Fruit fly (Drosophila melanogaster) whole organism, embryonic: ENCODE data around the gene CG15880.

ENCODE experiments used
- C15 ChIP-seq: fragments of 200-800 bp; sonication (Bioruptor generic); IDR thresholded peaks from 3 replicates; pipeline ENCODE4 v1.3.6; 2022; ENCODE audit warnings: missing biosample characterization, missing genetic modification characterization
- CG11695 ChIP-seq: fragments of 200-800 bp; sonication (Bioruptor generic); IDR thresholded peaks from 3 replicates; pipeline ENCODE4 v1.3.6; 2022; ENCODE audit warnings: missing biosample characterization, missing genetic modification characterization
- CG15269 ChIP-seq: fragments of 200-800 bp; sonication (Bioruptor generic); optimal IDR thresholded peaks from 2 replicates; lab custom pipeline; 2018; ENCODE audit warnings: missing biosample characterization, mild to moderate bottlenecking, missing genetic modification characterization, moderate library complexity
- CG17328 ChIP-seq: fragments of 200-800 bp; sonication (Bioruptor generic); IDR thresholded peaks from 2 replicates; pipeline ENCODE4 v1.3.6; 2022; ENCODE audit warnings: missing biosample characterization, missing genetic modification characterization
- CG17912 ChIP-seq: fragments of 200-800 bp; sonication (Bioruptor generic); optimal IDR thresholded peaks from 2 replicates; lab custom pipeline; 2018; ENCODE audit warnings: missing biosample characterization, mild to moderate bottlenecking, missing genetic modification characterization
- CG2875 ChIP-seq: fragments of 200-800 bp; sonication (Bioruptor generic); optimal IDR thresholded peaks from 2 replicates; lab custom pipeline; 2017; ENCODE audit warnings: missing biosample characterization, mild to moderate bottlenecking, missing genetic modification characterization, missing genetic modification reagents
- CG30020 ChIP-seq: fragments of 200-800 bp; optimal IDR thresholded peaks from 2 replicates; lab custom pipeline; 2019; ENCODE audit warnings: missing biosample characterization, mild to moderate bottlenecking, missing genetic modification characterization, moderate library complexity
- CG6175 ChIP-seq: fragments of 200-800 bp; sonication (Bioruptor generic); IDR thresholded peaks from 3 replicates; pipeline ENCODE4 v1.3.6; 2022; ENCODE audit warnings: missing biosample characterization, missing genetic modification characterization
- CG6689 ChIP-seq: fragments of 200-800 bp; sonication (Bioruptor generic); IDR thresholded peaks from 2 replicates; pipeline ENCODE4 v1.3.6; 2022; ENCODE audit warnings: missing biosample characterization, missing genetic modification characterization
- CG9932 ChIP-seq: fragments of 200-800 bp; sonication (Bioruptor generic); IDR thresholded peaks from 2 replicates; pipeline ENCODE4 v1.3.6; 2022; ENCODE audit warnings: missing biosample characterization, missing genetic modification characterization
- D ChIP-seq, 2 experiments: fragments of 200-800 bp in 1 of 2; fragments of >200 bp in 1 of 2; sonication (Bioruptor generic) in 1 of 2; optimal IDR thresholded peaks; 2 replicates in 1 of 2; 3 replicates in 1 of 2; lab custom pipeline; 2017; ENCODE audit warnings: mild to moderate bottlenecking in 1 of 2, missing biosample characterization in 1 of 2, missing genetic modification characterization in 1 of 2, missing genetic modification reagents in 1 of 2
- Dek ChIP-seq: fragments of 200-800 bp; sonication (Bioruptor generic); optimal IDR thresholded peaks from 3 replicates; lab custom pipeline; 2019; ENCODE audit warnings: missing biosample characterization, mild to moderate bottlenecking, missing genetic modification characterization, moderate library complexity
- Dll ChIP-seq: fragments of 200-800 bp; sonication (Bioruptor generic); IDR thresholded peaks from 4 replicates; pipeline ENCODE4 v1.3.6; 2022; ENCODE audit warnings: missing biosample characterization, missing genetic modification characterization; ENCODE audit not compliant: partially characterized antibody
- E2f2 ChIP-seq: fragments of 200-800 bp; sonication (Bioruptor generic); IDR thresholded peaks from 2 replicates; pipeline ENCODE4 v1.3.6; 2022; ENCODE audit warnings: missing biosample characterization, missing genetic modification characterization
- Fer1 ChIP-seq: fragments of 200-800 bp; sonication (Bioruptor generic); optimal IDR thresholded peaks from 2 replicates; lab custom pipeline; 2017; ENCODE audit warnings: missing biosample characterization, mild to moderate bottlenecking, missing genetic modification characterization
- GATAe ChIP-seq: fragments of 200-800 bp; sonication (Bioruptor generic); conservative IDR thresholded peaks from 2 replicates; pipeline ENCODE4 v1.3.6; 2022; ENCODE audit warnings: missing biosample characterization, missing genetic modification characterization
- Hand ChIP-seq: fragments of 200-800 bp; sonication (Bioruptor generic); optimal IDR thresholded peaks from 2 replicates; lab custom pipeline; 2017; ENCODE audit warnings: mild to moderate bottlenecking, missing biosample characterization, missing genetic modification reagents, missing genetic modification characterization
- Hey ChIP-seq: fragments of 200-800 bp; sonication (Bioruptor generic); optimal IDR thresholded peaks from 3 replicates; lab custom pipeline; 2018; ENCODE audit warnings: missing biosample characterization, mild to moderate bottlenecking, missing genetic modification characterization
- Lpt ChIP-seq: fragments of >200 bp; optimal IDR thresholded peaks from 2 replicates; lab custom pipeline; 2018; ENCODE audit warnings: missing biosample characterization, missing genetic modification characterization
- MBD-R2 ChIP-seq: fragments of 200-800 bp; sonication (Bioruptor generic); IDR thresholded peaks from 2 replicates; pipeline ENCODE4 v1.3.6; 2022; ENCODE audit warnings: missing biosample characterization, missing genetic modification characterization
- MESR4 ChIP-seq: fragments of 200-800 bp; sonication (Bioruptor generic); optimal IDR thresholded peaks from 2 replicates; lab custom pipeline; 2018; ENCODE audit warnings: missing biosample characterization, mild to moderate bottlenecking, missing genetic modification characterization, moderate library complexity
- NC2β ChIP-seq: fragments of 200-800 bp; sonication (Bioruptor generic); optimal IDR thresholded peaks from 2 replicates; lab custom pipeline; 2016; ENCODE audit warnings: missing biosample characterization, missing genetic modification characterization
- Nf-YA ChIP-seq: fragments of 200-800 bp; sonication (Bioruptor generic); IDR thresholded peaks from 2 replicates; pipeline ENCODE4 v1.3.6; 2022; ENCODE audit warnings: missing biosample characterization, missing genetic modification characterization
- Opbp ChIP-seq: fragments of 200-800 bp; sonication (Bioruptor generic); IDR thresholded peaks from 3 replicates; pipeline ENCODE4 v1.3.6; 2022; ENCODE audit warnings: missing biosample characterization, missing genetic modification characterization; ENCODE audit not compliant: partially characterized antibody
- Optix ChIP-seq: fragments of 200-800 bp; sonication (Bioruptor generic); IDR thresholded peaks from 3 replicates; pipeline ENCODE4 v1.3.6; 2022; ENCODE audit warnings: missing biosample characterization, missing genetic modification characterization
- Ravus ChIP-seq: fragments of 200-800 bp; sonication (Bioruptor generic); IDR thresholded peaks from 2 replicates; pipeline ENCODE4 v1.3.6; 2022; ENCODE audit warnings: missing biosample characterization, missing genetic modification characterization
- Sry-β ChIP-seq: fragments of 200-800 bp; sonication (Bioruptor generic); optimal IDR thresholded peaks from 2 replicates; lab custom pipeline; 2018; ENCODE audit warnings: missing biosample characterization, mild to moderate bottlenecking, missing genetic modification characterization, moderate library complexity
- ac ChIP-seq: fragments of 200-800 bp; sonication (Bioruptor generic); optimal IDR thresholded peaks from 3 replicates; lab custom pipeline; 2017; ENCODE audit warnings: missing biosample characterization, mild to moderate bottlenecking, missing genetic modification characterization
- ara ChIP-seq: fragments of 200-800 bp; sonication (Bioruptor generic); IDR thresholded peaks from 2 replicates; pipeline ENCODE4 v1.3.6; 2022; ENCODE audit warnings: missing biosample characterization, missing genetic modification characterization
- bsh ChIP-seq, 2 experiments: fragments of 200-800 bp; sonication (Bioruptor generic); optimal IDR thresholded peaks; 2 replicates each; lab custom pipeline; 2017 to 2018; ENCODE audit warnings: mild to moderate bottlenecking in 2 of 2, missing biosample characterization in 2 of 2, missing genetic modification characterization in 2 of 2, moderate library complexity in 1 of 2
- chn ChIP-seq: fragments of 200-800 bp; sonication (Bioruptor generic); optimal IDR thresholded peaks from 2 replicates; lab custom pipeline; 2016; ENCODE audit warnings: missing biosample characterization, missing genetic modification characterization
- danr ChIP-seq: fragments of 200-800 bp; sonication (Bioruptor generic); IDR thresholded peaks from 2 replicates; pipeline ENCODE4 v1.3.6; 2022; ENCODE audit warnings: missing biosample characterization, missing genetic modification characterization
- dati ChIP-seq: fragments of 200-800 bp; sonication (Bioruptor generic); IDR thresholded peaks from 2 replicates; pipeline ENCODE4 v1.3.6; 2022; ENCODE audit warnings: missing biosample characterization, missing genetic modification characterization
- ftz-f1 ChIP-seq: fragments of 200-800 bp; sonication (Bioruptor generic); optimal IDR thresholded peaks from 2 replicates; lab custom pipeline; 2016; ENCODE audit warnings: missing biosample characterization, missing genetic modification characterization
- gt ChIP-seq: fragments of 200-800 bp; sonication (Bioruptor generic); IDR thresholded peaks from 2 replicates; pipeline ENCODE4 v1.3.6; 2022; ENCODE audit warnings: missing biosample characterization, missing genetic modification characterization
- h ChIP-seq: fragments of >200 bp; optimal IDR thresholded peaks from 2 replicates; lab custom pipeline; 2017
- kni ChIP-seq: fragments of 200-800 bp; sonication (Bioruptor generic); optimal IDR thresholded peaks from 3 replicates; lab custom pipeline; 2017; ENCODE audit warnings: mild to moderate bottlenecking, missing biosample characterization, missing genetic modification reagents, missing genetic modification characterization
- lbe ChIP-seq: fragments of 200-800 bp; sonication (Bioruptor generic); optimal IDR thresholded peaks from 2 replicates; lab custom pipeline; 2016; ENCODE audit warnings: missing biosample characterization, mild to moderate bottlenecking, missing genetic modification characterization
- nmo ChIP-seq: fragments of 200-800 bp; sonication (Bioruptor generic); optimal IDR thresholded peaks from 2 replicates; lab custom pipeline; 2018; ENCODE audit warnings: missing biosample characterization, mild to moderate bottlenecking, missing genetic modification characterization, moderate library complexity
- onecut ChIP-seq: fragments of 200-800 bp; sonication (Bioruptor generic); IDR thresholded peaks from 2 replicates; pipeline ENCODE4 v1.3.6; 2022; ENCODE audit warnings: missing biosample characterization, missing genetic modification characterization
- otp ChIP-seq: fragments of 200-800 bp; sonication (Bioruptor generic); IDR thresholded peaks from 3 replicates; pipeline ENCODE4, ENCODE4 v1.3.6; 2022; ENCODE audit warnings: missing biosample characterization, missing genetic modification characterization
- pfk ChIP-seq: fragments of 200-800 bp; sonication (Bioruptor generic); optimal IDR thresholded peaks from 2 replicates; lab custom pipeline; 2018; ENCODE audit warnings: missing biosample characterization, mild to moderate bottlenecking, missing genetic modification characterization, moderate library complexity
- repo ChIP-seq: fragments of 200-800 bp; sonication (Bioruptor generic); optimal IDR thresholded peaks from 2 replicates; lab custom pipeline; 2016; ENCODE audit warnings: missing biosample characterization, missing genetic modification characterization
- sens-2 ChIP-seq: fragments of 200-800 bp; sonication (Bioruptor generic); IDR thresholded peaks from 2 replicates; pipeline ENCODE4 v1.3.6; 2022; ENCODE audit warnings: missing biosample characterization, missing genetic modification characterization
- seq ChIP-seq: fragments of 200-800 bp; sonication (Bioruptor generic); IDR thresholded peaks from 2 replicates; pipeline ENCODE4 v1.3.6; 2022; ENCODE audit warnings: missing biosample characterization, missing genetic modification characterization
- shn ChIP-seq: fragments of 200-800 bp; sonication (Bioruptor generic); optimal IDR thresholded peaks from 3 replicates; lab custom pipeline; 2016; ENCODE audit warnings: missing biosample characterization, missing genetic modification characterization
- sr ChIP-seq: fragments of 200-800 bp; sonication (Bioruptor generic); IDR thresholded peaks from 3 replicates; pipeline ENCODE4 v1.3.6; 2022; ENCODE audit warnings: missing biosample characterization, missing genetic modification characterization
- tap ChIP-seq: fragments of 200-800 bp; optimal IDR thresholded peaks from 3 replicates; lab custom pipeline; 2019; ENCODE audit warnings: missing biosample characterization, mild to moderate bottlenecking, missing genetic modification characterization, moderate library complexity
- tna ChIP-seq: fragments of 200-800 bp; sonication (Bioruptor generic); IDR thresholded peaks from 2 replicates; pipeline ENCODE4 v1.3.6; 2022; ENCODE audit warnings: missing biosample characterization, missing genetic modification characterization; ENCODE audit not compliant: partially characterized antibody
- trem ChIP-seq: fragments of 200-800 bp; optimal IDR thresholded peaks from 3 replicates; lab custom pipeline; 2019; ENCODE audit warnings: missing biosample characterization, mild to moderate bottlenecking, missing genetic modification characterization, moderate library complexity
- zf30C ChIP-seq: fragments of 200-800 bp; sonication (Bioruptor generic); optimal IDR thresholded peaks from 3 replicates; lab custom pipeline; 2018; ENCODE audit warnings: missing biosample characterization, mild to moderate bottlenecking, missing genetic modification characterization

CG15880 gene

DNA sequence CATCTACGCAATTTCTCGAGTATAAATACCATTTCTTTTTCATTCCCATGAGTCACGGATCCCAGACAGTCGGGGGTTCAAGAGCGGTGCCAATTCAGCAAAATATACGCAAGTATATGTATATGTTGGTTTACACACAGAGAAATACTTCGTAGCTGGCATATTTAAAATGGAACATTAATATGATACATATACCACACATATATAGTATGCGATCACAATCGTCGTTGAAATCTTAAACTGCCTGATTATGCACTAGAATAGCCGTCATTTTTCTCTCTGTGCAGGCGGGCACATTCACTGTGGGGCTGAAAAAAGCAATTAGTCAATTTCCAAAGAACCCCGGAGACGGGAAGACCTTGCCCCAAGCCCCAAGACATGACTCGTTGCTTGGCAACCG lies 24.0 kb upstream of the CG15880 start (continued):
- TF ChIP-seq kni (GFP tag; lab: Kevin White, UChicago) (no peak), C15 (GFP tag; lab: Robert Waterston, UW) (peak; percentile 66; the same call in 2 of the 3 replicates), Hey (no peak), sens-2 (GFP tag; lab: Robert Waterston, UW) (0 out of 2 replicates have a peak, but pooled peaks have one; percentile 45), trem (tag; lab: Kevin White, UChicago) (peak; percentile 15), tna (GFP tag; lab: Robert Waterston, UW) (no peak), Ravus (peak; percentile 60), Opbp (no peak), ftz-f1 (GFP tag; lab: Kevin White, UChicago) (peak; percentile 38), Fer1 (GFP tag; lab: Kevin White, UChicago) (peak; percentile 74), CG15269 (peak; percentile 70), Dll (no peak), GATAe (GFP tag; lab: Robert Waterston, UW) (no peak; the same call in 1 of the 2 replicates), CG30020 (tag; lab: Kevin White, UChicago) (no peak), Optix (GFP tag; lab: Robert Waterston, UW) (peak; percentile 59; the same call in 1 of the 3 replicates), lbe (peak; percentile 88), danr (GFP tag; lab: Robert Waterston, UW) (peak; percentile 49; the same call in 1 of the 2 replicates), CG11695 (GFP tag; lab: Robert Waterston, UW) (peak; percentile 82), CG9932 (GFP tag; lab: Robert Waterston, UW) (peak; percentile 94), pfk (GFP tag; lab: Kevin White, UChicago) (no peak), NC2β (GFP tag; lab: Kevin White, UChicago) (peak; percentile 50), tap (tag; lab: Kevin White, UChicago) (peak; percentile 36), CG17912 (no peak), onecut (GFP tag; lab: Robert Waterston, UW) (peak; percentile 32; the same call in 1 of the 2 replicates), otp (GFP tag; lab: Robert Waterston, UW) (peak; percentile 66; the same call in 1 of the 3 replicates), seq (peak; percentile 59; the same call in 1 of the 2 replicates), h (lab: Kevin White, UChicago) (no peak), zf30C (GFP tag; lab: Kevin White, UChicago) (peak; percentile 40), Nf-YA (GFP tag; lab: Robert Waterston, UW) (no peak), CG2875 (peak; percentile 58), CG6689 (GFP tag; lab: Robert Waterston, UW) (peak; percentile 71), D (optimal IDR thresholded peaks at IDR 0.05; lab: Kevin White, UChicago) (no peak), D (GFP tag; optimal IDR thresholded peaks at IDR 0.05; lab: Kevin White, UChicago) (peak; percentile 6), sr (peak; percentile 45; the same call in 1 of the 3 replicates), E2f2 (GFP tag; lab: Robert Waterston, UW) (peak; percentile 61), ac (no peak), bsh (GFP tag; optimal IDR thresholded peaks at IDR 0.05; lab: Kevin White, UChicago) (peak; percentile 70 to 86), MESR4 (GFP tag; lab: Kevin White, UChicago) (no peak), Hand (GFP tag; lab: Kevin White, UChicago) (peak; percentile 64), MBD-R2 (GFP tag; lab: Robert Waterston, UW) (peak; percentile 76; the same call in 1 of the 2 replicates), gt (peak; percentile 77), CG6175 (GFP tag; lab: Robert Waterston, UW) (peak; percentile 84), repo (GFP tag; lab: Kevin White, UChicago) (peak; percentile 23), Lpt (no peak), Sry-β (GFP tag; lab: Kevin White, UChicago) (no peak), chn (peak; percentile 63), shn (GFP tag; lab: Kevin White, UChicago) (peak; percentile 33), Dek (tag; lab: Kevin White, UChicago) (peak; percentile 68), CG17328 (peak; percentile 69), ara (peak; percentile 74), nmo (GFP tag; lab: Kevin White, UChicago) (peak; percentile 54), dati (GFP tag; lab: Robert Waterston, UW) (peak; percentile 17; the same call in 1 of the 2 replicates)
